Worm (Caenorhabditis elegans) whole organism, late embryonic: Measurements from ENCODE around the gene mig-2.

Experiments used
- ama-1 ChIP-seq: fragments of 150-350 bp; optimal IDR thresholded peaks from 2 replicates; lab custom pipeline; 2014
- fkh-10 ChIP-seq: fragments of 150-350 bp; optimal IDR thresholded peaks from 2 replicates; lab custom pipeline; 2014; ENCODE audit warnings: missing biosample characterization, missing genetic modification reagents, missing genetic modification characterization
- fkh-6 ChIP-seq: sonication (generic microtip); optimal IDR thresholded peaks from 2 replicates; lab custom pipeline; 2016; ENCODE audit warnings: missing genetic modification characterization, missing compliant biosample characterization
- nhr-11 ChIP-seq: fragments of 150-350 bp; optimal IDR thresholded peaks from 2 replicates; lab custom pipeline; 2014; ENCODE audit warnings: missing biosample characterization, missing genetic modification characterization
- pha-2 ChIP-seq: sonication (generic microtip); optimal IDR thresholded peaks from 2 replicates; lab custom pipeline; 2017; ENCODE audit warnings: mild to moderate bottlenecking, missing genetic modification characterization, missing compliant biosample characterization
- pha-4 ChIP-seq: fragments of 150-350 bp; optimal IDR thresholded peaks from 2 replicates; lab custom pipeline; 2018; ENCODE audit warnings: missing biosample characterization, missing genetic modification reagents, missing genetic modification characterization
- ztf-16 ChIP-seq: sonication (generic microtip); optimal IDR thresholded peaks from 2 replicates; lab custom pipeline; 2017; ENCODE audit warnings: missing genetic modification characterization, missing compliant biosample characterization

ce11 chrX:11598839-11599238, 50.4 kb downstream of the mig-2 start:
- TF ChIP-seq fkh-10 (no peak), ztf-16 (no peak), fkh-6 (tag; lab: Kevin White, UChicago) (no peak), pha-2 (tag; lab: Kevin White, UChicago) (no peak), pha-4 (tag; lab: Kevin White, UChicago) (no peak), nhr-11 (tag; lab: Kevin White, UChicago) (no peak), ama-1 (lab: Kevin White, UChicago) (no peak)
